Worm (Caenorhabditis elegans) whole organism, L2 larva: ENCODE measurements around the gene ins-10.

Experiments
- elt-3 ChIP-seq: sonication (generic microtip); optimal IDR thresholded peaks from 2 replicates; lab custom pipeline; 2017; ENCODE audit warnings: missing biosample characterization, missing genetic modification characterization
- fos-1 ChIP-seq: fragments of 150-350 bp; optimal IDR thresholded peaks from 2 replicates; lab custom pipeline; 2014; ENCODE audit warnings: missing biosample characterization, missing genetic modification characterization
- nhr-23 ChIP-seq: fragments of 150-350 bp; optimal IDR thresholded peaks from 2 replicates; lab custom pipeline; 2014; ENCODE audit warnings: missing biosample characterization, missing genetic modification reagents, missing genetic modification characterization
- skn-1 ChIP-seq: sonication (generic microtip); optimal IDR thresholded peaks from 2 replicates; lab custom pipeline; 2017; ENCODE audit warnings: missing biosample characterization, missing genetic modification characterization
- unc-62 ChIP-seq: fragments of 150-350 bp; optimal IDR thresholded peaks from 2 replicates; lab custom pipeline; 2014; ENCODE audit warnings: missing biosample characterization, missing genetic modification reagents, missing genetic modification characterization

DNA sequence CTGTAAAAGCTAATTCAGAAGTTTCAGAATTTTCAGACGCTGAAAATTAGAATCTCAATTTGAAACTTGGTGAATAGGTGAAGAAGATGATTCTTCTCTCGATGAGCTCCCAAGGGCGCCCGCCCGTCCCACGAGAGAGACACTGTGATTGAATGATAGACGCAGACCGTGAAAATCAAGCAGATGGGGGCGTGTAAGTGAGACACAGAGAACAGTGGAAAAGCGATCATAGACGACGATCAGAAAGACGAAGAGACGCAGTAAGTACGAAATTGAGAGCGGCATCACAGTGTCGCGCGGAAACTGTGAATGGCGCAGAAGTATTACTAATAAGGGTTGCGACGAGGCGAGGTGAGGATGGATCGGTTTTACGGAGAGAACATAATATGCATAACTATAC lies 31.3 kb upstream of the ins-10 start:
- TF ChIP-seq unc-62 = no peak
- no peak for TF ChIP-seq skn-1
- TF ChIP-seq fos-1 (tag; lab: Kevin White, UChicago) = peak; percentile 28
- no peak for TF ChIP-seq nhr-23 (tag; lab: Kevin White, UChicago)
- no peak for TF ChIP-seq elt-3 (tag; lab: Kevin White, UChicago)
